Worm (Caenorhabditis elegans): Measurements from ENCODE around the gene ttr-34.
A peak's percentile ranks its signal among the peaks of the same experiment; 100 is the strongest.

Gene ttr-34

ce11 chrX:13126420-13126819, 13.2 kb upstream of the ttr-34 start, which contains the start of gene F17H10.4:
Gene F17H10.4 (minus strand): TSS chrX:13126520.
- TF ChIP-seq B0310.2 (tag; optimal IDR thresholded peaks at IDR 0.05) = no peak
- TF ChIP-seq aly-1 (tag; optimal IDR thresholded peaks at IDR 0.05) = no peak
- no peak for TF ChIP-seq tra-4 (tag; optimal IDR thresholded peaks at IDR 0.05)
- no peak for TF ChIP-seq hmg-4 (GFP tag; optimal IDR thresholded peaks at IDR 0.05)
- no peak for TF ChIP-seq ets-7 (tag; optimal IDR thresholded peaks at IDR 0.05)
- TF ChIP-seq ama-1 (optimal IDR thresholded peaks at IDR 0.05) = no peak
- no peak for TF ChIP-seq flt-1 (GFP tag; IDR thresholded peaks at IDR 0.05)
- no peak for TF ChIP-seq hnd-1 (tag; optimal IDR thresholded peaks at IDR 0.05)
- no peak for TF ChIP-seq scrt-1 (GFP tag; IDR thresholded peaks at IDR 0.05)
- no peak for TF ChIP-seq pes-1 (GFP tag; IDR thresholded peaks at IDR 0.05)
- TF ChIP-seq tbx-37 (GFP tag; conservative IDR thresholded peaks at IDR 0.05) = no peak

ce11 chrX:13129949-13130348, 9.6 kb upstream of the ttr-34 start, which contains the start of gene spin-3:
Gene spin-3 (plus strand): TSS chrX:13130249.
- no peak for TF ChIP-seq tbx-37 (GFP tag; conservative IDR thresholded peaks at IDR 0.05)

ce11 chrX:13134807-13135206, 4.8 kb upstream of the ttr-34 start, which contains the start of gene F09A5.2:
Gene F09A5.2 (plus strand): TSS chrX:13135107.
- no peak for TF ChIP-seq pes-1 (GFP tag; IDR thresholded peaks at IDR 0.05)
- no peak for TF ChIP-seq flt-1 (GFP tag; IDR thresholded peaks at IDR 0.05)
- TF ChIP-seq ama-1 (optimal IDR thresholded peaks at IDR 0.05) = no peak
- no peak for TF ChIP-seq aly-1 (tag; optimal IDR thresholded peaks at IDR 0.05)
- no peak for TF ChIP-seq scrt-1 (GFP tag; IDR thresholded peaks at IDR 0.05)
- no peak for TF ChIP-seq sea-1 (GFP tag; conservative IDR thresholded peaks at IDR 0.05)
- no peak for TF ChIP-seq hmg-4 (GFP tag; optimal IDR thresholded peaks at IDR 0.05)
- TF ChIP-seq F13C5.2 (tag; optimal IDR thresholded peaks at IDR 0.05) = no peak
- no peak for TF ChIP-seq tbx-37 (GFP tag; conservative IDR thresholded peaks at IDR 0.05)
- no peak for TF ChIP-seq tbx-11 (GFP tag; IDR thresholded peaks at IDR 0.05)
- TF ChIP-seq hmbx-1 (tag; optimal IDR thresholded peaks at IDR 0.05) = no peak
- no peak for TF ChIP-seq ceh-36 (tag; optimal IDR thresholded peaks at IDR 0.05)
- TF ChIP-seq tra-4 (tag; optimal IDR thresholded peaks at IDR 0.05) = no peak
- TF ChIP-seq B0310.2 (tag; optimal IDR thresholded peaks at IDR 0.05) = no peak
- no peak for TF ChIP-seq ets-7 (tag; optimal IDR thresholded peaks at IDR 0.05)
- no peak for TF ChIP-seq hnd-1 (tag; optimal IDR thresholded peaks at IDR 0.05)

ce11 chrX:13141440-13141839, 1.8 kb downstream of the ttr-34 start, which contains the start of gene F09A5.3:
Gene F09A5.3 (plus strand): TSS chrX:13141601.
- TF ChIP-seq hmg-4 (GFP tag; optimal IDR thresholded peaks at IDR 0.05) = no peak
- no peak for TF ChIP-seq B0310.2 (tag; optimal IDR thresholded peaks at IDR 0.05)
- no peak for TF ChIP-seq tbx-37 (GFP tag; conservative IDR thresholded peaks at IDR 0.05)
- TF ChIP-seq pes-1 (GFP tag; IDR thresholded peaks at IDR 0.05) = no peak
- no peak for TF ChIP-seq flt-1 (GFP tag; IDR thresholded peaks at IDR 0.05)
- no peak for TF ChIP-seq tra-4 (tag; optimal IDR thresholded peaks at IDR 0.05)
- TF ChIP-seq scrt-1 (GFP tag; IDR thresholded peaks at IDR 0.05) = no peak
- no peak for TF ChIP-seq hmbx-1 (tag; optimal IDR thresholded peaks at IDR 0.05)
- TF ChIP-seq aly-1 (tag; optimal IDR thresholded peaks at IDR 0.05) = no peak
- no peak for TF ChIP-seq sea-1 (GFP tag; conservative IDR thresholded peaks at IDR 0.05)
- no peak for TF ChIP-seq tbx-11 (GFP tag; IDR thresholded peaks at IDR 0.05)
- TF ChIP-seq ceh-13 (GFP tag; optimal IDR thresholded peaks at IDR 0.05) = no peak
- no peak for TF ChIP-seq ama-1 (optimal IDR thresholded peaks at IDR 0.05)
- no peak for TF ChIP-seq ets-7 (tag; optimal IDR thresholded peaks at IDR 0.05)
- TF ChIP-seq F13C5.2 (tag; optimal IDR thresholded peaks at IDR 0.05) = no peak
- no peak for TF ChIP-seq hnd-1 (tag; optimal IDR thresholded peaks at IDR 0.05)
- TF ChIP-seq ceh-36 (tag; optimal IDR thresholded peaks at IDR 0.05) = no peak

ce11 chrX:13143236-13143635, 3.6 kb downstream of the ttr-34 start:
- TF ChIP-seq aly-1 (tag; optimal IDR thresholded peaks at IDR 0.05) (no peak), B0310.2 (tag; optimal IDR thresholded peaks at IDR 0.05) (no peak), hmg-4 (GFP tag; optimal IDR thresholded peaks at IDR 0.05) (peak; percentile 80)

- TF ChIP-seq aly-1 (tag; optimal IDR thresholded peaks at IDR 0.05) (peak; percentile 50), scrt-1 (GFP tag; IDR thresholded peaks at IDR 0.05) (peak; percentile 55; the same call in 1 of the 2 replicates), tbx-37 (GFP tag; conservative IDR thresholded peaks at IDR 0.05) (0 out of 2 replicates have a peak, but pooled peaks have one; percentile 6), F13C5.2 (tag; optimal IDR thresholded peaks at IDR 0.05) (peak; percentile 41), ets-7 (tag; optimal IDR thresholded peaks at IDR 0.05) (peak; percentile 11), pes-1 (GFP tag; IDR thresholded peaks at IDR 0.05) (peak; percentile 44; the same call in 1 of the 2 replicates), ceh-36 (tag; optimal IDR thresholded peaks at IDR 0.05) (peak; percentile 3), B0310.2 (tag; optimal IDR thresholded peaks at IDR 0.05) (no peak), hmg-4 (GFP tag; optimal IDR thresholded peaks at IDR 0.05) (peak; percentile 92), sea-1 (GFP tag; conservative IDR thresholded peaks at IDR 0.05) (0 out of 2 replicates have a peak, but pooled peaks have one; percentile 49), ceh-13 (GFP tag; optimal IDR thresholded peaks at IDR 0.05) (no peak), ama-1 (optimal IDR thresholded peaks at IDR 0.05) (no peak)
Observed at ce11 chrX:13143762-13144732, 4.5 kb downstream of the ttr-34 start.

- TF ChIP-seq ets-7 (tag; optimal IDR thresholded peaks at IDR 0.05) = peak; percentile 26
- no peak for TF ChIP-seq tbx-11 (GFP tag; IDR thresholded peaks at IDR 0.05)
- no peak for TF ChIP-seq aly-1 (tag; optimal IDR thresholded peaks at IDR 0.05)
- peak; percentile 82 for TF ChIP-seq ceh-36 (tag; optimal IDR thresholded peaks at IDR 0.05)
- TF ChIP-seq sea-1 (GFP tag; conservative IDR thresholded peaks at IDR 0.05) = 0 out of 2 replicates have a peak, but pooled peaks have one; percentile 27
- peak; percentile 13 for TF ChIP-seq hmbx-1 (tag; optimal IDR thresholded peaks at IDR 0.05)
- peak; percentile 61; the same call in 1 of the 2 replicates for TF ChIP-seq scrt-1 (GFP tag; IDR thresholded peaks at IDR 0.05)
- TF ChIP-seq hnd-1 (tag; optimal IDR thresholded peaks at IDR 0.05) = no peak
- TF ChIP-seq tbx-37 (GFP tag; conservative IDR thresholded peaks at IDR 0.05) = no peak
- peak; percentile 83 for TF ChIP-seq F13C5.2 (tag; optimal IDR thresholded peaks at IDR 0.05)
- TF ChIP-seq hmg-4 (GFP tag; optimal IDR thresholded peaks at IDR 0.05) = peak; percentile 89
- peak; percentile 40 for TF ChIP-seq flt-1 (GFP tag; IDR thresholded peaks at IDR 0.05)
- peak; percentile 76 for TF ChIP-seq pes-1 (GFP tag; IDR thresholded peaks at IDR 0.05)
- peak; percentile 90 for TF ChIP-seq ama-1 (optimal IDR thresholded peaks at IDR 0.05)
- peak; percentile 68 for TF ChIP-seq tra-4 (tag; optimal IDR thresholded peaks at IDR 0.05)
- TF ChIP-seq ceh-13 (GFP tag; optimal IDR thresholded peaks at IDR 0.05) = no peak
- peak; percentile 55 for TF ChIP-seq B0310.2 (tag; optimal IDR thresholded peaks at IDR 0.05)
Observed at ce11 chrX:13144975-13145618, 5.5 kb downstream of the ttr-34 start.

All from whole organism, early embryonic.